Fruit fly (Drosophila melanogaster): ENCODE data around the gene rtp.

Gene rtp

dm6 chr3R:5283360-5283963 lies 46.3 kb upstream of the rtp start (continued):
- TF ChIP-seq exex (tag; optimal IDR thresholded peaks at IDR 0.05) (peak; percentile 73), p53 (GFP tag; optimal IDR thresholded peaks at IDR 0.05) (peak; percentile 81), CG15269 (tag; optimal IDR thresholded peaks at IDR 0.05) (peak; percentile 94), unc-4 (GFP tag; IDR thresholded peaks at IDR 0.05; ENCODE audit: partially characterized antibody) (no peak), Oaz (GFP tag; IDR thresholded peaks at IDR 0.05) (peak; percentile 73), CG32772 (GFP tag; IDR thresholded peaks at IDR 0.05) (peak; percentile 78), CG13123 (GFP tag; optimal IDR thresholded peaks at IDR 0.05) (peak; percentile 58), CG16779 (GFP tag; IDR thresholded peaks at IDR 0.05) (peak; percentile 73; the same call in 1 of the 2 replicates), CG43689 (GFP tag; IDR thresholded peaks at IDR 0.05) (no peak), HHEX (GFP tag; optimal IDR thresholded peaks at IDR 0.05) (peak; percentile 93), Dek (tag; optimal IDR thresholded peaks at IDR 0.05) (peak; percentile 90), ken (GFP tag; IDR thresholded peaks at IDR 0.05) (peak; percentile 82), gfzf (GFP tag; optimal IDR thresholded peaks at IDR 0.05) (no peak), Myb (GFP tag; optimal IDR thresholded peaks at IDR 0.05) (peak; percentile 82), slou (GFP tag; optimal IDR thresholded peaks at IDR 0.05) (peak; percentile 77), CG7839 (tag; optimal IDR thresholded peaks at IDR 0.05) (peak; percentile 93), ac (GFP tag; optimal IDR thresholded peaks at IDR 0.05) (peak; percentile 11), CG16815 (GFP tag; optimal IDR thresholded peaks at IDR 0.05) (peak; percentile 81), Fer3 (tag; optimal IDR thresholded peaks at IDR 0.05) (peak; percentile 91), CG34422 (GFP tag; IDR thresholded peaks at IDR 0.05) (peak; percentile 90), chm (GFP tag; IDR thresholded peaks at IDR 0.05) (peak; percentile 72), sob (GFP tag; IDR thresholded peaks at IDR 0.05) (peak; percentile 82), CG6683 (GFP tag; optimal IDR thresholded peaks at IDR 0.05) (peak; percentile 87), abd-A (tag; optimal IDR thresholded peaks at IDR 0.05) (peak; percentile 100), CG10431 (GFP tag; optimal IDR thresholded peaks at IDR 0.05) (no peak), dysf (GFP tag; IDR thresholded peaks at IDR 0.05) (peak; percentile 92), Xrp1 (GFP tag; IDR thresholded peaks at IDR 0.05) (peak; percentile 84), lmd (GFP tag; IDR thresholded peaks at IDR 0.05) (peak; percentile 89), Nf-YC (tag; optimal IDR thresholded peaks at IDR 0.05) (peak; percentile 86), H2.0 (GFP tag; IDR thresholded peaks at IDR 0.05) (peak; percentile 74; the same call in 1 of the 2 replicates), pb (GFP tag; optimal IDR thresholded peaks at IDR 0.05) (peak; percentile 85), CG7271 (tag; optimal IDR thresholded peaks at IDR 0.05) (no peak), CG2199 (GFP tag; IDR thresholded peaks at IDR 0.05) (peak; percentile 79; the same call in 2 of the 3 replicates), Chrac-16 (GFP tag; optimal IDR thresholded peaks at IDR 0.05) (peak; percentile 84), B-H1 (GFP tag; IDR thresholded peaks at IDR 0.05) (peak; percentile 57), CG10565 (GFP tag; optimal IDR thresholded peaks at IDR 0.05) (peak; percentile 76), Meics (GFP tag; optimal IDR thresholded peaks at IDR 0.05) (peak; percentile 95), dm (GFP tag; optimal IDR thresholded peaks at IDR 0.05) (peak; percentile 78), CG1529 (GFP tag; optimal IDR thresholded peaks at IDR 0.05) (peak; percentile 80), CG10274 (GFP tag; optimal IDR thresholded peaks at IDR 0.05) (peak; percentile 84), tup (GFP tag; optimal IDR thresholded peaks at IDR 0.05) (peak; percentile 70), lola (GFP tag; optimal IDR thresholded peaks at IDR 0.05) (peak in 1 of 3 experiments; percentile 76), CG1602 (GFP tag; optimal IDR thresholded peaks at IDR 0.05) (peak; percentile 80), pnt (GFP tag; optimal IDR thresholded peaks at IDR 0.05) (peak; percentile 93), CG1233 (GFP tag; optimal IDR thresholded peaks at IDR 0.05) (peak; percentile 93), CG13296 (GFP tag; optimal IDR thresholded peaks at IDR 0.05) (peak; percentile 92), CG1024 (GFP tag; IDR thresholded peaks at IDR 0.05) (0 out of 2 replicates have a peak, but pooled peaks have one; percentile 33)
